Worm (Caenorhabditis elegans) whole organism, early embryonic: ENCODE results near the gene dmsr-11.

Experiments used
- B0310.2 ChIP-seq: sonication (generic microtip); optimal IDR thresholded peaks from 2 replicates; lab custom pipeline; 2016; ENCODE audit warnings: mild to moderate bottlenecking, missing genetic modification characterization, missing compliant biosample characterization
- ama-1 ChIP-seq: fragments of 150-350 bp; optimal IDR thresholded peaks from 2 replicates; lab custom pipeline; 2014
- ceh-13 ChIP-seq: fragments of 200-800 bp; sonication (Bioruptor generic); optimal IDR thresholded peaks from 2 replicates; lab custom pipeline; 2018; ENCODE audit warnings: mild to moderate bottlenecking, missing genetic modification characterization, missing compliant biosample characterization
- flt-1 ChIP-seq: fragments of 200-800 bp; sonication (Bioruptor generic); IDR thresholded peaks from 2 replicates; pipeline ENCODE4 v1.3.6; 2022; ENCODE audit warnings: missing genetic modification characterization, missing compliant biosample characterization
- hnd-1 ChIP-seq: sonication (generic microtip); optimal IDR thresholded peaks from 2 replicates; lab custom pipeline; 2016; ENCODE audit warnings: missing genetic modification characterization, missing compliant biosample characterization
- sea-1 ChIP-seq: fragments of 200-800 bp; sonication (Bioruptor generic); conservative IDR thresholded peaks from 2 replicates; pipeline ENCODE4 v1.3.6; 2022; ENCODE audit warnings: missing genetic modification characterization, missing compliant biosample characterization
- tbx-11 ChIP-seq: fragments of 200-800 bp; sonication (Bioruptor generic); IDR thresholded peaks from 2 replicates; pipeline ENCODE4 v1.3.6; 2022; ENCODE audit warnings: missing genetic modification characterization, missing compliant biosample characterization
- tbx-37 ChIP-seq: fragments of 200-800 bp; sonication (Bioruptor generic); conservative IDR thresholded peaks from 2 replicates; pipeline ENCODE4 v1.3.6; 2022; ENCODE audit warnings: missing genetic modification reagents, missing genetic modification characterization, missing compliant biosample characterization

DNA sequence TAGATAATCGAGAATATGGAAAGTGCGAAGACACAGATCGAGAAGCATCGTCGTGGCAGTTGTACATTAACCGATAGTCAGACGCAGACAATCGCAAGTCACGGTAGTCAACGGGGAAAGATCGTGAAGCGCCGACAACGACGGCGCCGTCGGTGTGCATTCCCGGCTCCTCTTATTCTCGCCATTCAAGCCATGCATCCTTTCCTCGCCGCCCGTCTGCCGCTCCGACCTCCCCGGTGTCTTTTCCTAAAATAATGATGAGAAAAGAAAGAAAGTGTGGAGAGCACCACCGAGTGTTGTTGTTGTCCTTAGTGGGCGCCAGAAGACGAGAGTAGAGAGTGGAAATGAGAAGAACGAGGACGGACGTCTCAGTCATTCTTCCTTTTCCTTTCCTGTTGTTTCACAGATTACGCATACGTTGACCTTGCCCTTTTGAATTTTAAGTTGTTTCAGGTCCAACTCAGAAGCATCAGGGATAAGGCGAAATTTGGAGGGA is 10.1 kb downstream of the dmsr-11 start, which contains the start of gene ZC404.1:
- TF ChIP-seq tbx-11 (no peak), sea-1 (GFP tag; lab: Robert Waterston, UW) (no peak), ama-1 (lab: Kevin White, UChicago) (no peak), tbx-37 (GFP tag; lab: Robert Waterston, UW) (no peak), flt-1 (no peak), B0310.2 (no peak), ceh-13 (GFP tag; lab: Kevin White, UChicago) (no peak), hnd-1 (no peak)
